Worm (Caenorhabditis elegans) whole organism, late embryonic: ENCODE data around the gene nfm-1.

ENCODE experiments used
- C08G9.2 ChIP-seq: sonication (generic microtip); optimal IDR thresholded peaks from 2 replicates; lab custom pipeline; 2016; ENCODE audit warnings: mild to moderate bottlenecking, missing genetic modification characterization, moderate library complexity, missing compliant biosample characterization
- C38D4.7 ChIP-seq: fragments of 200-800 bp; sonication (Bioruptor generic); optimal IDR thresholded peaks from 2 replicates; lab custom pipeline; 2018; ENCODE audit warnings: mild to moderate bottlenecking, missing genetic modification characterization, moderate library complexity, missing compliant biosample characterization
- T23F11.4 ChIP-seq: fragments of 200-800 bp; sonication (Bioruptor generic); optimal IDR thresholded peaks from 2 replicates; lab custom pipeline; 2018; ENCODE audit warnings: mild to moderate bottlenecking, missing genetic modification characterization, missing compliant biosample characterization
- Y22D7AL.16 ChIP-seq: sonication (generic microtip); optimal IDR thresholded peaks from 2 replicates; lab custom pipeline; 2016; ENCODE audit warnings: missing genetic modification characterization, missing compliant biosample characterization
- ahr-1 ChIP-seq: sonication (generic microtip); optimal IDR thresholded peaks from 2 replicates; lab custom pipeline; 2016; ENCODE audit warnings: missing genetic modification characterization, missing compliant biosample characterization
- ama-1 ChIP-seq: fragments of 150-350 bp; optimal IDR thresholded peaks from 2 replicates; lab custom pipeline; 2014
- ceh-19 ChIP-seq: fragments of 200-800 bp; sonication (Bioruptor generic); optimal IDR thresholded peaks from 2 replicates; lab custom pipeline; 2018; ENCODE audit warnings: mild to moderate bottlenecking, missing genetic modification characterization, missing compliant biosample characterization
- ceh-22 ChIP-seq: sonication (generic microtip); optimal IDR thresholded peaks from 2 replicates; lab custom pipeline; 2017; ENCODE audit warnings: missing biosample characterization, missing genetic modification characterization
- ceh-24 ChIP-seq: sonication (generic microtip); optimal IDR thresholded peaks from 2 replicates; lab custom pipeline; 2016; ENCODE audit warnings: mild to moderate bottlenecking, missing genetic modification characterization, missing compliant biosample characterization
- ceh-34 ChIP-seq: sonication (generic microtip); optimal IDR thresholded peaks from 2 replicates; lab custom pipeline; 2016; ENCODE audit warnings: mild to moderate bottlenecking, missing genetic modification characterization, missing compliant biosample characterization
- ceh-48 ChIP-seq: sonication (generic microtip); optimal IDR thresholded peaks from 2 replicates; lab custom pipeline; 2016; ENCODE audit warnings: missing genetic modification characterization, inconsistent platforms, missing compliant biosample characterization
- ceh-6 ChIP-seq: fragments of 200-800 bp; sonication (Bioruptor generic); optimal IDR thresholded peaks from 2 replicates; lab custom pipeline; 2018; ENCODE audit warnings: mild to moderate bottlenecking, missing genetic modification characterization, missing compliant biosample characterization
- ceh-9 ChIP-seq: sonication (generic microtip); optimal IDR thresholded peaks from 2 replicates; lab custom pipeline; 2016; ENCODE audit warnings: mild to moderate bottlenecking, missing genetic modification characterization, inconsistent platforms, missing compliant biosample characterization
- dmd-4 ChIP-seq: sonication (generic microtip); optimal IDR thresholded peaks from 2 replicates; lab custom pipeline; 2016; ENCODE audit warnings: borderline replicate concordance, missing genetic modification characterization, missing compliant biosample characterization
- dve-1 ChIP-seq: sonication (generic microtip); optimal IDR thresholded peaks from 2 replicates; lab custom pipeline; 2017; ENCODE audit warnings: antibody characterized with exemption, mild to moderate bottlenecking, missing genetic modification characterization, missing compliant biosample characterization
- elt-2 ChIP-seq: sonication (generic microtip); optimal IDR thresholded peaks from 2 replicates; lab custom pipeline; 2016; ENCODE audit warnings: missing genetic modification reagents, missing genetic modification characterization, missing compliant biosample characterization
- fkh-10 ChIP-seq: fragments of 150-350 bp; optimal IDR thresholded peaks from 2 replicates; lab custom pipeline; 2014; ENCODE audit warnings: missing biosample characterization, missing genetic modification reagents, missing genetic modification characterization
- gmeb-2 ChIP-seq: sonication (generic microtip); optimal IDR thresholded peaks from 2 replicates; lab custom pipeline; 2016; ENCODE audit warnings: missing genetic modification characterization, inconsistent platforms, missing compliant biosample characterization
- hlh-13 ChIP-seq: fragments of 200-800 bp; sonication (Bioruptor generic); optimal IDR thresholded peaks from 2 replicates; lab custom pipeline; 2018; ENCODE audit warnings: mild to moderate bottlenecking, missing genetic modification characterization, missing compliant biosample characterization
- hlh-30 ChIP-seq: sonication (generic microtip); optimal IDR thresholded peaks from 2 replicates; lab custom pipeline; 2017; ENCODE audit warnings: antibody characterized with exemption, missing genetic modification characterization, missing compliant biosample characterization; ENCODE audit not compliant: insufficient read depth
- hlh-8 ChIP-seq: sonication (generic microtip); optimal IDR thresholded peaks from 2 replicates; lab custom pipeline; 2016; ENCODE audit warnings: missing genotype, missing genetic modification characterization, missing compliant biosample characterization
- lim-6 ChIP-seq: sonication (generic microtip); optimal IDR thresholded peaks from 2 replicates; lab custom pipeline; 2016; ENCODE audit warnings: missing genetic modification characterization, missing compliant biosample characterization
- lin-11 ChIP-seq: fragments of 200-800 bp; sonication (Bioruptor generic); optimal IDR thresholded peaks from 2 replicates; lab custom pipeline; 2018; ENCODE audit warnings: mild to moderate bottlenecking, missing genetic modification characterization, missing compliant biosample characterization
- mec-3 ChIP-seq: sonication (generic microtip); optimal IDR thresholded peaks from 2 replicates; lab custom pipeline; 2016; ENCODE audit warnings: borderline replicate concordance, missing genetic modification characterization, missing compliant biosample characterization
- nhr-11 ChIP-seq: fragments of 150-350 bp; optimal IDR thresholded peaks from 2 replicates; lab custom pipeline; 2014; ENCODE audit warnings: missing biosample characterization, missing genetic modification characterization
- nhr-232 ChIP-seq: sonication (generic microtip); optimal IDR thresholded peaks from 2 replicates; lab custom pipeline; 2016; ENCODE audit warnings: missing genetic modification characterization, missing compliant biosample characterization
- npax-4 ChIP-seq: sonication (generic microtip); optimal IDR thresholded peaks from 2 replicates; lab custom pipeline; 2016; ENCODE audit warnings: missing genetic modification characterization, missing compliant biosample characterization
- odd-2 ChIP-seq: sonication (generic microtip); optimal IDR thresholded peaks from 2 replicates; lab custom pipeline; 2017; ENCODE audit warnings: antibody characterized with exemption, mild to moderate bottlenecking, missing genetic modification characterization, missing compliant biosample characterization
- pag-3 ChIP-seq: sonication (generic microtip); optimal IDR thresholded peaks from 2 replicates; lab custom pipeline; 2016; ENCODE audit warnings: missing compliant biosample characterization, missing genetic modification characterization, borderline replicate concordance
- pat-9 ChIP-seq: fragments of 200-800 bp; sonication (Bioruptor generic); optimal IDR thresholded peaks from 2 replicates; lab custom pipeline; 2018; ENCODE audit warnings: mild to moderate bottlenecking, missing genetic modification characterization, moderate library complexity, missing compliant biosample characterization
- pax-1 ChIP-seq: fragments of 150-350 bp; optimal IDR thresholded peaks from 2 replicates; lab custom pipeline; 2014; ENCODE audit warnings: missing biosample characterization, missing genetic modification characterization
- pha-2 ChIP-seq: sonication (generic microtip); optimal IDR thresholded peaks from 2 replicates; lab custom pipeline; 2017; ENCODE audit warnings: mild to moderate bottlenecking, missing genetic modification characterization, missing compliant biosample characterization
- pqm-1 ChIP-seq: sonication (generic microtip); optimal IDR thresholded peaks from 2 replicates; lab custom pipeline; 2016; ENCODE audit warnings: missing genetic modification characterization, missing compliant biosample characterization
- sox-2 ChIP-seq: fragments of 200-800 bp; sonication (Bioruptor generic); IDR thresholded peaks from 2 replicates; pipeline ENCODE4 v1.3.6; 2022; ENCODE audit warnings: missing genetic modification reagents, missing genetic modification characterization, missing compliant biosample characterization
- sox-4 ChIP-seq: sonication (generic microtip); optimal IDR thresholded peaks from 2 replicates; lab custom pipeline; 2017; ENCODE audit warnings: mild to moderate bottlenecking, missing genetic modification characterization, inconsistent platforms, missing compliant biosample characterization
- tbx-2 ChIP-seq: sonication (generic microtip); optimal IDR thresholded peaks from 2 replicates; lab custom pipeline; 2016; ENCODE audit warnings: missing genetic modification characterization, missing compliant biosample characterization
- tbx-7 ChIP-seq: sonication (generic microtip); optimal IDR thresholded peaks from 2 replicates; lab custom pipeline; 2016; ENCODE audit warnings: missing genotype, missing genetic modification characterization, missing compliant biosample characterization
- unc-42 ChIP-seq: sonication (generic microtip); optimal IDR thresholded peaks from 2 replicates; lab custom pipeline; 2016; ENCODE audit warnings: missing genotype, missing genetic modification characterization, missing compliant biosample characterization
- unc-55 ChIP-seq: sonication (generic microtip); optimal IDR thresholded peaks from 2 replicates; lab custom pipeline; 2017; ENCODE audit warnings: missing biosample characterization, missing genetic modification reagents, missing genetic modification characterization
- unc-86 ChIP-seq: sonication (generic microtip); optimal IDR thresholded peaks from 2 replicates; lab custom pipeline; 2016; ENCODE audit warnings: missing genetic modification characterization, missing compliant biosample characterization
- zip-5 ChIP-seq: sonication (generic microtip); optimal IDR thresholded peaks from 2 replicates; lab custom pipeline; 2016; ENCODE audit warnings: missing genetic modification characterization, missing compliant biosample characterization

Gene nfm-1

DNA sequence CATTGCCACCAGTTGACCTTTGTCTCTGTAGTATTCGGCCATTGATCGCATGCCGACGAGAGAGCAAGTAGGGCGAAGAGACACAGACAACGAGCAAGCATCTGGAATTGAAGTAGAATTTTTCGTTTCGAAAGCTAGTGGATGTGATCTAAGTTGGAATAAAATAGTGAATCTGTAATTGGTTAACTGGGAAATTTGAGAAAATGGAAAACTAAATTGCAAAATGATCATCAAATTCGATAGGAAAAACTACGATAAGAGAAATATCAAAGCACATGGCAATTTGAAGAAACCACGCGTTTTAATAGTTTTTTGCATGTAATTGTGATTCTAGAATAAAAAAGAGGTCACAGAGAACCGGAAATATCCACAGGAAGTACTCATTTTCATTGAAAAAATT, 17.5 kb downstream of the nfm-1 start, which contains the start of gene F42A10.6:
TSS of gene F42A10.6 (minus strand) at position 101 of the 400 bp plus-strand sequence.
- TF ChIP-seq sox-2 (GFP tag; lab: Robert Waterston, UW) (no peak), nhr-11 (no peak), hlh-30 (tag; lab: Kevin White, UChicago) (no peak), npax-4 (no peak), ceh-19 (GFP tag; lab: Kevin White, UChicago) (no peak), C38D4.7 (GFP tag; lab: Kevin White, UChicago) (no peak), Y22D7AL.16 (tag; lab: Kevin White, UChicago) (no peak), ceh-34 (tag; lab: Kevin White, UChicago) (no peak), ceh-6 (GFP tag; lab: Kevin White, UChicago) (no peak), pqm-1 (tag; lab: Kevin White, UChicago) (no peak), fkh-10 (no peak), gmeb-2 (tag; lab: Kevin White, UChicago) (no peak), pat-9 (tag; lab: Kevin White, UChicago) (no peak), T23F11.4 (GFP tag; lab: Kevin White, UChicago) (no peak), ama-1 (lab: Kevin White, UChicago) (no peak), lin-11 (tag; lab: Kevin White, UChicago) (no peak), ahr-1 (tag; lab: Kevin White, UChicago) (no peak), pha-2 (no peak), elt-2 (tag; lab: Kevin White, UChicago) (no peak), ceh-24 (no peak)

DNA sequence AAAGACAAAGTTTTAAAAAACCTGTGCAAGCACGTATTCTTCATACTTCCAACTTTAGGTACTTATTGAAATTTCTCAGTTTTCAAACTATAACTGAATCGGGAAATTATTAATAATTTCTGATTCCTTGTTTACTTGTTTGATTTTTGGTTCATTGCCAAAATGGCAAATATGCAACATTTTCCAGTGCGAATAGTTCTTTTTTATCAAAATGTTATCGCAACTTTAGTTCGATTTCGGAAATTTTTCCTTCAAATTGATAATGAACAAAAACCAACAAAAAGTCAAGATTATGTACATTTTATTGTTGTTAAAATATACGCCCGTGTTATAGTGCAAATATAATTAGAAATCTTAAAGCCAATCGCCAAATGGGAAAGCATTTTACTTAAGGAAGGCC, 18.4 kb downstream of the nfm-1 start:
- TF ChIP-seq tbx-2 (tag; lab: Kevin White, UChicago) (no peak), elt-2 (tag; lab: Kevin White, UChicago) (no peak), nhr-232 (no peak), unc-42 (no peak), tbx-7 (tag; lab: Kevin White, UChicago) (no peak), lin-11 (tag; lab: Kevin White, UChicago) (no peak), hlh-8 (no peak), pag-3 (no peak)

DNA sequence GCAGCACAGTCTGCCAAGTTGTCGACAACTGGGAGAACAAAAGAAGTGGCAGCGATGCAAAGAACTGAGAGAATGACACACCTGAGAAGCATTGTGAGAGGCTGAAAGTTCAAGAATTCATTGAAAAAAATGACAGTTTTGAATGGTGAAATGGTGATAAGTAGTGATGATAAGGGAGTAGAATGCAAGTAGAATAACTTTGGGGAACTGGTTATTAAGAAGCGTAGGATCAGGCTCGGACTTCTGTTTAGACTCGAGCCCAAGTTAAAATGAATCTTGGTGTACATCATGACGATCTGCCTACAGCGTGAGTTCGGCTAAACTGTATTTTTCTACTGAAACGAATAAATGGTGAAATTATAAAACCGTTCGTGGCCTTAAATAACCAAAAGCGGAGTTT, 19.3 kb downstream of the nfm-1 start, which contains the start of gene F42A10.7:
TSS of gene F42A10.7 (minus strand) at position 101 of the 400 bp plus-strand sequence.
- TF ChIP-seq dmd-4 (tag; lab: Kevin White, UChicago), result no peak
- no peak for TF ChIP-seq unc-42
- no peak for TF ChIP-seq ceh-48 (tag; lab: Kevin White, UChicago)
- TF ChIP-seq odd-2 (tag; lab: Kevin White, UChicago), result no peak
- TF ChIP-seq Y22D7AL.16 (tag; lab: Kevin White, UChicago), result no peak
- no peak for TF ChIP-seq ceh-9 (tag; lab: Kevin White, UChicago)
- no peak for TF ChIP-seq ceh-34 (tag; lab: Kevin White, UChicago)
- no peak for TF ChIP-seq dve-1
- no peak for TF ChIP-seq hlh-13
- TF ChIP-seq ceh-22 (tag; lab: Kevin White, UChicago), result no peak
- no peak for TF ChIP-seq ceh-24
- TF ChIP-seq zip-5 (tag; lab: Kevin White, UChicago), result no peak
- no peak for TF ChIP-seq unc-86
- no peak for TF ChIP-seq ceh-19 (GFP tag; lab: Kevin White, UChicago)
- no peak for TF ChIP-seq sox-2 (GFP tag; lab: Robert Waterston, UW)
- no peak for TF ChIP-seq lim-6
- TF ChIP-seq pat-9 (tag; lab: Kevin White, UChicago), result no peak
- TF ChIP-seq unc-55 (GFP tag; lab: Kevin White, UChicago), result no peak
- TF ChIP-seq C08G9.2, result no peak

DNA sequence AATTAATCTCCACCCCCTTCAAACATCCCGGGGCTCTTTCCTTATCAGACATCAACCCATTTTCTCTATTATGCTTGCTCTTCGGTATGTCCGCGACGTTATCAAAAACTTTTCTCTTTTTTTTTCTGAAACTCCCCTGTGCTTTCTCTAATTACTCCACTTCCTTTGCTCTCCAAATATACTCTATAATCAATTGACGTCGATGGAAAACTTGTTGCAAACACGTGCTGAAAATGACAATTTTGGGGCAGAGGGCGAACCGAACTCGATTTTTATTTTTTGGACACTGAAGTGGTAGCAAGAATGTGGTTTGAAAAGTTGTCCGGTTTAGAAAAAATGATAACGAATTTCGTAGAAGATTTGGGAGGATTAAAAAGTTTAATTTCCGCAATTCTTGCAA, 19.8 kb downstream of the nfm-1 start:
- TF ChIP-seq mec-3 (no peak), Y22D7AL.16 (tag; lab: Kevin White, UChicago) (no peak), sox-4 (no peak), pax-1 (tag; lab: Kevin White, UChicago) (no peak), gmeb-2 (tag; lab: Kevin White, UChicago) (no peak)
